Fruit fly (Drosophila melanogaster) whole organism, adult: ENCODE data around the gene Hsp67Bc.

Experiments
- Hr96 ChIP-seq: fragments of 200-800 bp; sonication (Bioruptor generic); optimal IDR thresholded peaks from 2 replicates; lab custom pipeline; 2016; ENCODE audit warnings: missing biosample characterization, missing genetic modification characterization
- ovo ChIP-seq: fragments of 200-800 bp; sonication (Bioruptor generic); optimal IDR thresholded peaks from 2 replicates; lab custom pipeline; 2016; ENCODE audit warnings: missing biosample characterization, missing genetic modification characterization

dm6 chr3L:9357830-9358712, 14.2 kb downstream of the Hsp67Bc start:
- no peak for TF ChIP-seq Hr96 (GFP tag; lab: Kevin White, UChicago)
- TF ChIP-seq ovo (GFP tag; lab: Kevin White, UChicago), result peak; percentile 92
